Fruit fly (Drosophila melanogaster): ENCODE data around the gene t-cup.

t-cup gene

DNA sequence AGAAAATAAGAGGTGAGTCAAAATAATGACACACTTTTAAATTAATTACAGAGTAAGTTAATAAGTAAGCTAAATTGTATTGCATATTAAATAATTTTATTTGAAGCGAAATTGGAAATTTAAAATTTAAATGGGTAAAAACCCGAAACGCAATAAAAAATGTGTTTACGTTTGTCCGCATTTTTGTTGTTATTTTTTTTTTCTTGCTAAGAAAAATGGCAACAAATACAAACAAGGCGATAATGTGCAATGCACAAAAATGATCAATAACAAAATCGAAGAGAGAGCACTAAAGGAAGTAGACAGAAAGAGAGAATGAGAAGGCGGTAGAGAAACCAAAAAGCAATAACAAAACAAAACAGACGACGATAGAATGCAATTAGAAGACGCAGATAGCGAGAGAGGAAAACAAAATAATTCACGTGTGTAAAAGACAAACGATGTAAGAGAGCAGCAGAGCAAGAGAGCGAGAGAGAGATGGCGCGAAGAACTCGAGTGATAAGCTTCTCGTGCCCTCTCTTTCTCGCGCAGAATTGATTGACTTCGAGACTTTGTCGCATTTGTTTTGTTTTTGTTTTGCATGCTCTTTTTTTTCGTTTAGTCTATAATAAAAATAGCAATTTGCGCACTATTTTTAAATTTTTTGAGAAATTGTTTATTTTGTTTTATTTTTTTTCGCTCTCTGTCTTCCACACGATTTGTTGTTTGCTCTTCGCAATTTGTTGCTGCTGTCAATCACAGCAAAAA, 23.8 kb upstream of the t-cup start (continued):
- TF ChIP-seq CG7745 (tag; optimal IDR thresholded peaks at IDR 0.05) (no peak), HLHmδ (GFP tag; optimal IDR thresholded peaks at IDR 0.05) (no peak), CG17912 (GFP tag; optimal IDR thresholded peaks at IDR 0.05) (no peak), peb (GFP tag; IDR thresholded peaks at IDR 0.05) (no peak), Bgb (GFP tag; IDR thresholded peaks at IDR 0.05; ENCODE audit: partially characterized antibody) (no peak), BtbVII (GFP tag; optimal IDR thresholded peaks at IDR 0.05) (no peak), CG3163 (GFP tag; optimal IDR thresholded peaks at IDR 0.05) (peak; percentile 93), chinmo (GFP tag; IDR thresholded peaks at IDR 0.05; ENCODE audit: partially characterized antibody) (peak; percentile 96; the same call in 3 of the 4 replicates), insv (GFP tag; optimal IDR thresholded peaks at IDR 0.05) (no peak), ssp (GFP tag; IDR thresholded peaks at IDR 0.05) (no peak), CG15073 (GFP tag; optimal IDR thresholded peaks at IDR 0.05) (no peak), CG7987 (GFP tag; optimal IDR thresholded peaks at IDR 0.05) (no peak), chif (GFP tag; optimal IDR thresholded peaks at IDR 0.05) (no peak), amos (GFP tag; IDR thresholded peaks at IDR 0.05; ENCODE audit: partially characterized antibody) (no peak), lilli (GFP tag; optimal IDR thresholded peaks at IDR 0.05) (no peak), CG3838 (GFP tag; optimal IDR thresholded peaks at IDR 0.05) (no peak), CG17361 (GFP tag; IDR thresholded peaks at IDR 0.05) (no peak), CG31365 (tag; optimal IDR thresholded peaks at IDR 0.05) (no peak), oc (tag; optimal IDR thresholded peaks at IDR 0.05) (no peak), D19A (tag; optimal IDR thresholded peaks at IDR 0.05) (peak; percentile 75), H2.0 (GFP tag; IDR thresholded peaks at IDR 0.05) (no peak), Side (GFP tag; optimal IDR thresholded peaks at IDR 0.05) (no peak), CG32772 (GFP tag; IDR thresholded peaks at IDR 0.05) (no peak), NK7.1 (GFP tag; optimal IDR thresholded peaks at IDR 0.05) (no peak), CG12155 (GFP tag; optimal IDR thresholded peaks at IDR 0.05) (no peak), run (tag; optimal IDR thresholded peaks at IDR 0.05) (peak; percentile 20), CG11696 (GFP tag; IDR thresholded peaks at IDR 0.05) (no peak), Poxn (GFP tag; IDR thresholded peaks at IDR 0.05) (no peak), dati (GFP tag; IDR thresholded peaks at IDR 0.05) (no peak), Camta (GFP tag; optimal IDR thresholded peaks at IDR 0.05) (no peak), CG12391 (tag; optimal IDR thresholded peaks at IDR 0.05) (no peak), CG10431 (GFP tag; optimal IDR thresholded peaks at IDR 0.05) (no peak), zen (tag; optimal IDR thresholded peaks at IDR 0.05) (peak; percentile 18), br (optimal IDR thresholded peaks at IDR 0.05) (no peak), CG6765 (GFP tag; optimal IDR thresholded peaks at IDR 0.05) (no peak), gcm (GFP tag; optimal IDR thresholded peaks at IDR 0.05) (no peak), sna (GFP tag; IDR thresholded peaks at IDR 0.05; ENCODE audit: partially characterized antibody) (no peak), CG5953 (GFP tag; IDR thresholded peaks at IDR 0.05) (no peak), CG1832 (GFP tag; optimal IDR thresholded peaks at IDR 0.05) (peak; percentile 68), NC2β (GFP tag; optimal IDR thresholded peaks at IDR 0.05) (no peak), Lpt (GFP tag; optimal IDR thresholded peaks at IDR 0.05) (no peak), Deaf1 (tag; optimal IDR thresholded peaks at IDR 0.05) (peak; percentile 5), en (GFP tag; optimal IDR thresholded peaks at IDR 0.05) (no peak), caup (GFP tag; optimal IDR thresholded peaks at IDR 0.05; ENCODE audit: severe bottlenecking) (no peak), CG10462 (GFP tag; optimal IDR thresholded peaks at IDR 0.05) (no peak), ranshi (GFP tag; IDR thresholded peaks at IDR 0.05) (no peak), Hr78 (GFP tag; optimal IDR thresholded peaks at IDR 0.05) (no peak), grn (GFP tag; optimal IDR thresholded peaks at IDR 0.05) (peak; percentile 55), bsh (GFP tag; optimal IDR thresholded peaks at IDR 0.05) (no peak), CG17829 (tag; optimal IDR thresholded peaks at IDR 0.05) (peak; percentile 6)
